Worm (Caenorhabditis elegans) whole organism, L1 larva: ENCODE data around the gene C16D9.8.

Source experiments
- C34B4.2 ChIP-seq: sonication (generic microtip); optimal IDR thresholded peaks from 2 replicates; lab custom pipeline; 2017; ENCODE audit warnings: mild to moderate bottlenecking, missing genetic modification characterization, missing compliant biosample characterization
- aly-2 ChIP-seq: fragments of 150-350 bp; optimal IDR thresholded peaks from 2 replicates; lab custom pipeline; 2014; ENCODE audit warnings: missing biosample characterization, missing genetic modification characterization
- ama-1 ChIP-seq: fragments of 150-350 bp; optimal IDR thresholded peaks from 2 replicates; lab custom pipeline; 2014
- blmp-1 ChIP-seq: fragments of 150-350 bp; optimal IDR thresholded peaks from 2 replicates; lab custom pipeline; 2014; ENCODE audit warnings: missing biosample characterization, missing genetic modification characterization
- ceh-63 ChIP-seq: fragments of 200-800 bp; sonication (Bioruptor generic); optimal IDR thresholded peaks from 2 replicates; lab custom pipeline; 2018; ENCODE audit warnings: mild to moderate bottlenecking, missing genetic modification characterization, missing compliant biosample characterization
- ceh-8 ChIP-seq: fragments of 200-800 bp; sonication (Bioruptor generic); optimal IDR thresholded peaks from 2 replicates; lab custom pipeline; 2018; ENCODE audit warnings: mild to moderate bottlenecking, missing genetic modification characterization, moderate library complexity, missing compliant biosample characterization
- ces-1 ChIP-seq: fragments of 150-350 bp; optimal IDR thresholded peaks from 2 replicates; lab custom pipeline; 2014; ENCODE audit warnings: missing biosample characterization, missing genetic modification reagents, missing genetic modification characterization
- dpl-1 ChIP-seq, 3 experiments: fragments of 150-350 bp in 2 of 3; sonication (generic microtip) in 1 of 3; optimal IDR thresholded peaks; 2 replicates each; lab custom pipeline; 2014 to 2017; ENCODE audit warnings: missing biosample characterization in 3 of 3, missing genetic modification characterization in 3 of 3, missing genetic modification reagents in 3 of 3
- dsc-1 ChIP-seq: sonication (generic microtip); optimal IDR thresholded peaks from 2 replicates; lab custom pipeline; 2016; ENCODE audit warnings: mild to moderate bottlenecking, missing genetic modification characterization, missing compliant biosample characterization
- efl-1 ChIP-seq, 4 experiments: fragments of 150-350 bp; optimal IDR thresholded peaks in 3 of 4; peaks in 1 of 4; 1 replicate in 1 of 4; 2 replicates in 3 of 4; lab custom pipeline; 2014; ENCODE audit warnings: missing biosample characterization in 2 of 4, missing genetic modification characterization in 2 of 4, missing genetic modification reagents in 2 of 4
- efl-3 ChIP-seq: fragments of 200-800 bp; sonication (Bioruptor generic); optimal IDR thresholded peaks from 2 replicates; lab custom pipeline; 2018; ENCODE audit warnings: mild to moderate bottlenecking, missing genetic modification characterization, missing compliant biosample characterization
- egl-13 ChIP-seq: sonication (generic microtip); optimal IDR thresholded peaks from 2 replicates; lab custom pipeline; 2016; ENCODE audit warnings: missing genotype, missing genetic modification reagents, missing genetic modification characterization, missing compliant biosample characterization
- egl-27 ChIP-seq, 2 experiments: fragments of 150-350 bp in 1 of 2; sonication (generic microtip); optimal IDR thresholded peaks; 3 replicates each; lab custom pipeline; 2017 to 2018; ENCODE audit warnings: missing biosample characterization in 2 of 2, missing genetic modification characterization in 2 of 2, missing genetic modification reagents in 2 of 2
- elt-2 ChIP-seq: sonication (generic microtip); optimal IDR thresholded peaks from 2 replicates; lab custom pipeline; 2016; ENCODE audit warnings: missing genetic modification characterization, mild to moderate bottlenecking, inconsistent platforms, missing compliant biosample characterization, missing genetic modification reagents
- elt-3 ChIP-seq, 6 experiments: fragments of 150-350 bp in 1 of 6; sonication (generic microtip); optimal IDR thresholded peaks; 2 replicates each; lab custom pipeline; 2017 to 2018; ENCODE audit warnings: missing biosample characterization in 6 of 6, missing genetic modification characterization in 6 of 6, inconsistent platforms in 1 of 6
- fkh-10 ChIP-seq: sonication (generic microtip); optimal IDR thresholded peaks from 2 replicates; lab custom pipeline; 2017; ENCODE audit warnings: missing biosample characterization, missing genetic modification reagents, missing genetic modification characterization
- fos-1 ChIP-seq: fragments of 150-350 bp; optimal IDR thresholded peaks from 2 replicates; lab custom pipeline; 2014; ENCODE audit warnings: missing biosample characterization, missing genetic modification characterization
- hlh-17 ChIP-seq: fragments of 200-800 bp; sonication (Bioruptor generic); optimal IDR thresholded peaks from 2 replicates; lab custom pipeline; 2018; ENCODE audit warnings: missing genetic modification characterization, mild to moderate bottlenecking, missing compliant biosample characterization, moderate library complexity, borderline replicate concordance
- hlh-4 ChIP-seq: sonication (generic microtip); optimal IDR thresholded peaks from 2 replicates; lab custom pipeline; 2016; ENCODE audit warnings: mild to moderate bottlenecking, missing genetic modification characterization, missing compliant biosample characterization
- irx-1 ChIP-seq: sonication (generic microtip); optimal IDR thresholded peaks from 2 replicates; lab custom pipeline; 2016; ENCODE audit warnings: missing genetic modification characterization, missing compliant biosample characterization
- isw-1 ChIP-seq: fragments of 200-800 bp; sonication (Bioruptor generic); IDR thresholded peaks from 2 replicates; pipeline ENCODE4 v1.3.6; 2022; ENCODE audit warnings: missing genetic modification characterization, missing compliant biosample characterization
- jun-1 ChIP-seq: fragments of 150-350 bp; optimal IDR thresholded peaks from 2 replicates; lab custom pipeline; 2014; ENCODE audit warnings: missing biosample characterization, missing genetic modification reagents, missing genetic modification characterization
- lin-15B ChIP-seq: fragments of 150-350 bp; sonication (generic microtip); optimal IDR thresholded peaks from 3 replicates; lab custom pipeline; 2014; ENCODE audit warnings: missing biosample characterization, missing genetic modification characterization
- lin-35 ChIP-seq, 2 experiments: fragments of 150-350 bp; optimal IDR thresholded peaks; 2 replicates each; lab custom pipeline; 2014; ENCODE audit warnings: missing biosample characterization in 2 of 2, missing genetic modification characterization in 2 of 2, missing genetic modification reagents in 2 of 2
- lir-3 ChIP-seq: sonication (generic microtip); optimal IDR thresholded peaks from 2 replicates; lab custom pipeline; 2016; ENCODE audit warnings: mild to moderate bottlenecking, missing genetic modification characterization, moderate library complexity, missing compliant biosample characterization; ENCODE audit not compliant: poor library complexity
- mef-2 ChIP-seq: fragments of 150-350 bp; optimal IDR thresholded peaks from 2 replicates; lab custom pipeline; 2014; ENCODE audit warnings: missing biosample characterization, missing genetic modification characterization
- mep-1 ChIP-seq: fragments of 150-350 bp; optimal IDR thresholded peaks from 2 replicates; lab custom pipeline; 2014; ENCODE audit warnings: missing biosample characterization, missing genetic modification characterization
- nhr-11 ChIP-seq: fragments of 150-350 bp; optimal IDR thresholded peaks from 2 replicates; lab custom pipeline; 2014; ENCODE audit warnings: missing biosample characterization, missing genetic modification characterization
- nhr-12 ChIP-seq: sonication (generic microtip); optimal IDR thresholded peaks from 2 replicates; lab custom pipeline; 2017; ENCODE audit warnings: missing biosample characterization, missing genetic modification characterization
- nhr-19 ChIP-seq: fragments of 200-800 bp; sonication (Bioruptor generic); conservative IDR thresholded peaks from 2 replicates; pipeline ENCODE4 v1.3.6; 2022; ENCODE audit warnings: missing genetic modification characterization, missing compliant biosample characterization
- nhr-20 ChIP-seq: sonication (generic microtip); optimal IDR thresholded peaks from 2 replicates; lab custom pipeline; 2016; ENCODE audit warnings: mild to moderate bottlenecking, missing genetic modification characterization, missing compliant biosample characterization
- nhr-237 ChIP-seq: fragments of 150-350 bp; optimal IDR thresholded peaks from 2 replicates; lab custom pipeline; 2014; ENCODE audit warnings: missing biosample characterization, missing genetic modification characterization
- nhr-47 ChIP-seq: sonication (generic microtip); optimal IDR thresholded peaks from 2 replicates; lab custom pipeline; 2016; ENCODE audit warnings: mild to moderate bottlenecking, missing genetic modification characterization, moderate library complexity, missing compliant biosample characterization
- nhr-71 ChIP-seq: sonication (generic microtip); optimal IDR thresholded peaks from 2 replicates; lab custom pipeline; 2016; ENCODE audit warnings: mild to moderate bottlenecking, missing genetic modification characterization, moderate library complexity, missing compliant biosample characterization
- nhr-77 ChIP-seq: fragments of 150-350 bp; optimal IDR thresholded peaks from 2 replicates; lab custom pipeline; 2014; ENCODE audit warnings: missing biosample characterization, missing genetic modification characterization
- nhr-85 ChIP-seq: sonication (generic microtip); peaks from one replicate; lab custom pipeline; 2016; ENCODE audit warnings: missing genetic modification characterization, inconsistent platforms, missing compliant biosample characterization
- pag-3 ChIP-seq: sonication (generic microtip); optimal IDR thresholded peaks from 2 replicates; lab custom pipeline; 2017; ENCODE audit warnings: missing genetic modification characterization, mild to moderate bottlenecking, missing compliant biosample characterization, antibody characterized with exemption, borderline replicate concordance; ENCODE audit not compliant: insufficient read depth
- pax-3 ChIP-seq: fragments of 200-800 bp; sonication (Bioruptor generic); optimal IDR thresholded peaks from 2 replicates; lab custom pipeline; 2018; ENCODE audit warnings: mild to moderate bottlenecking, missing genetic modification characterization, moderate library complexity, missing compliant biosample characterization
- pqm-1 ChIP-seq: sonication (generic microtip); optimal IDR thresholded peaks from 3 replicates; lab custom pipeline; 2017; ENCODE audit warnings: missing biosample characterization, missing genetic modification characterization
- skn-1 ChIP-seq: fragments of 150-350 bp; optimal IDR thresholded peaks from 2 replicates; lab custom pipeline; 2014; ENCODE audit warnings: missing biosample characterization, missing genetic modification characterization
- sox-4 ChIP-seq: sonication (generic microtip); optimal IDR thresholded peaks from 2 replicates; lab custom pipeline; 2016; ENCODE audit warnings: missing genetic modification characterization, missing compliant biosample characterization
- swsn-7 ChIP-seq: sonication (generic microtip); optimal IDR thresholded peaks from 2 replicates; lab custom pipeline; 2016; ENCODE audit warnings: missing genetic modification characterization, missing compliant biosample characterization
- unc-130 ChIP-seq: fragments of 150-350 bp; optimal IDR thresholded peaks from 2 replicates; lab custom pipeline; 2017; ENCODE audit warnings: missing biosample characterization, missing genetic modification characterization, inconsistent platforms
- unc-98 ChIP-seq: fragments of 200-800 bp; sonication (Bioruptor generic); IDR thresholded peaks from 2 replicates; pipeline ENCODE4 v1.3.6; 2022; ENCODE audit warnings: missing genetic modification characterization, missing compliant biosample characterization
- vab-15 ChIP-seq: sonication (generic microtip); optimal IDR thresholded peaks from 2 replicates; lab custom pipeline; 2017; ENCODE audit warnings: missing genotype, mild to moderate bottlenecking, missing genetic modification characterization, missing compliant biosample characterization
- xbp-1 ChIP-seq: sonication (generic microtip); optimal IDR thresholded peaks from 2 replicates; lab custom pipeline; 2016; ENCODE audit warnings: missing genetic modification characterization, missing compliant biosample characterization
- ztf-4 ChIP-seq: fragments of 150-350 bp; optimal IDR thresholded peaks from 2 replicates; lab custom pipeline; 2014; ENCODE audit warnings: missing biosample characterization, missing genetic modification characterization

C16D9.8 gene

ce11 chrV:8304461-8305195 lies 41.3 kb upstream of the C16D9.8 start, which contains the start of gene W02D7.11:
Gene W02D7.11 (minus strand): TSS chrV:8304511.
- TF ChIP-seq nhr-11 (tag; lab: Kevin White, UChicago) (no peak), elt-2 (tag; lab: Kevin White, UChicago) (peak; percentile 64), efl-1 (optimal IDR thresholded peaks at IDR 0.05; lab: Kevin White, UChicago) (no peak), efl-1 (GFP tag; optimal IDR thresholded peaks at IDR 0.05 in 1 of 2; lab: Kevin White, UChicago) (peak in 1 of 2 experiments; percentile 21), ama-1 (lab: Kevin White, UChicago) (no peak), lin-35 (GFP tag; optimal IDR thresholded peaks at IDR 0.05; lab: Kevin White, UChicago) (peak in 1 of 2 experiments; percentile 30), egl-27 (tag; optimal IDR thresholded peaks at IDR 0.05; lab: Kevin White, UChicago) (no peak), pqm-1 (tag; lab: Kevin White, UChicago) (no peak), blmp-1 (no peak), unc-98 (GFP tag; lab: Robert Waterston, UW) (no peak), aly-2 (tag; lab: Kevin White, UChicago) (no peak)

DNA sequence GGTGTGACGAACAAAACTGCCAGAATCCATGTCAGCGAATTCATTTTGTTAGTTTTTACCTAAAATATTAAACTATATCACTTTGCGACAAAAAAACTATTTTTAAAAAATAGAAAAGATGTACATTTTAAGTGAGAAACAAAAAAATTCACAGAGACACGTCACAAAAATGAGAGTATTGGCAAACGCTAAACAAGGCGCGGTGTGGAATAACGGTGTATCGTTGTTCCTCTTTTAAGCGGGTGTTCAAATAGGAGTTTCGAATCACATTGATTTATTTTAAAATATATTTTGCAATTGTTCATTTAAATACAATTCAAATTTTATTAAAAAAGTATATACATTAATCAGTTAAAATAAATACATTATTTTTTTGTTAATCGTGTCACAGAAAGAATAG lies 39.2 kb upstream of the C16D9.8 start, which contains the start of gene sel-9:
Gene sel-9, minus strand, starts transcription at position 59 of the 400 bp plus-strand sequence.
- TF ChIP-seq unc-130 (tag; lab: Kevin White, UChicago) = no peak
- no peak for TF ChIP-seq ces-1 (GFP tag; lab: Kevin White, UChicago)
- peak; percentile 37 for TF ChIP-seq skn-1 (tag; lab: Kevin White, UChicago)
- no peak for TF ChIP-seq lir-3
- peak; percentile 56 for TF ChIP-seq swsn-7 (tag; lab: Kevin White, UChicago)
- peak; percentile 59 for TF ChIP-seq nhr-20 (tag; lab: Kevin White, UChicago)
- TF ChIP-seq jun-1 (tag; lab: Kevin White, UChicago) = peak; percentile 21
- no peak for TF ChIP-seq pag-3 (tag; lab: Kevin White, UChicago)
- TF ChIP-seq nhr-19 (GFP tag; lab: Robert Waterston, UW) = peak; percentile 54
- TF ChIP-seq fos-1 (tag; lab: Kevin White, UChicago) = no peak
- no peak for TF ChIP-seq egl-13 (tag; lab: Kevin White, UChicago)
- no peak for TF ChIP-seq vab-15 (tag; lab: Kevin White, UChicago)
- TF ChIP-seq hlh-17 (GFP tag; lab: Kevin White, UChicago) = no peak
- peak; percentile 9 for TF ChIP-seq elt-2 (tag; lab: Kevin White, UChicago)
- TF ChIP-seq efl-3 (GFP tag; lab: Kevin White, UChicago) = no peak
- TF ChIP-seq dpl-1 (GFP tag; optimal IDR thresholded peaks at IDR 0.05; lab: Kevin White, UChicago) = peak; percentile 85 to 92 (median 89)
- TF ChIP-seq isw-1 (GFP tag; lab: Robert Waterston, UW) = peak; percentile 25; the same call in 1 of the 2 replicates
- no peak for TF ChIP-seq unc-98 (GFP tag; lab: Robert Waterston, UW)
- TF ChIP-seq lin-15B (tag; lab: Kevin White, UChicago) = peak; percentile 29
- no peak for TF ChIP-seq nhr-85 (tag; lab: Kevin White, UChicago)
- TF ChIP-seq xbp-1 (tag; lab: Kevin White, UChicago) = peak; percentile 79
- TF ChIP-seq pax-3 (tag; lab: Kevin White, UChicago) = no peak
- no peak for TF ChIP-seq mef-2
- TF ChIP-seq ceh-63 (GFP tag; lab: Kevin White, UChicago) = no peak
- TF ChIP-seq fkh-10 (GFP tag; lab: Kevin White, UChicago) = no peak
- TF ChIP-seq nhr-12 (tag; lab: Kevin White, UChicago) = no peak
- TF ChIP-seq nhr-77 (tag; lab: Kevin White, UChicago) = no peak
- TF ChIP-seq mep-1 (tag; lab: Kevin White, UChicago) = peak; percentile 73
- TF ChIP-seq efl-1 (optimal IDR thresholded peaks at IDR 0.05; lab: Kevin White, UChicago) = peak; percentile 47 to 90
- TF ChIP-seq efl-1 (GFP tag; optimal IDR thresholded peaks at IDR 0.05 in 1 of 2; lab: Kevin White, UChicago) = peak; percentile 92 to 99
- TF ChIP-seq pqm-1 (tag; lab: Kevin White, UChicago) = no peak
- peak; percentile 53 for TF ChIP-seq nhr-47 (tag; lab: Kevin White, UChicago)
- TF ChIP-seq lin-35 (GFP tag; optimal IDR thresholded peaks at IDR 0.05; lab: Kevin White, UChicago) = peak; percentile 91 to 95
- peak; percentile 52 for TF ChIP-seq nhr-71 (tag; lab: Kevin White, UChicago)
- no peak for TF ChIP-seq sox-4
- TF ChIP-seq C34B4.2 (tag; lab: Kevin White, UChicago) = no peak
- no peak for TF ChIP-seq irx-1 (tag; lab: Kevin White, UChicago)
- no peak for TF ChIP-seq nhr-237
- no peak for TF ChIP-seq hlh-4 (tag; lab: Kevin White, UChicago)
- TF ChIP-seq elt-3 (tag; optimal IDR thresholded peaks at IDR 0.05; lab: Kevin White, UChicago) = peak in 1 of 6 experiments; percentile 47
- no peak for TF ChIP-seq egl-27 (tag; optimal IDR thresholded peaks at IDR 0.05; lab: Kevin White, UChicago)
- TF ChIP-seq dsc-1 (tag; lab: Kevin White, UChicago) = peak; percentile 24
- TF ChIP-seq ztf-4 (tag; lab: Kevin White, UChicago) = no peak
- TF ChIP-seq ceh-8 = no peak
